Worm (Caenorhabditis elegans): ENCODE measurements around the gene F26F2.7.

F26F2.7 gene

ce11 chrV:20536208-20536607 is 44.6 kb upstream of the F26F2.7 start, which contains the start of gene Y38H6C.15:
Gene Y38H6C.15 (minus strand): TSS chrV:20536308.
- TF ChIP-seq cebp-2 (GFP tag; IDR thresholded peaks at IDR 0.05): no peak
- no peak for TF ChIP-seq F39B2.1 (GFP tag; IDR thresholded peaks at IDR 0.05)
- no peak for TF ChIP-seq zim-3 (tag; optimal IDR thresholded peaks at IDR 0.05)
- no peak for TF ChIP-seq let-607 (tag; optimal IDR thresholded peaks at IDR 0.05)
- no peak for TF ChIP-seq Y56A3A.18 (GFP tag; IDR thresholded peaks at IDR 0.05)
- TF ChIP-seq ztf-18 (tag; optimal IDR thresholded peaks at IDR 0.05): no peak
- TF ChIP-seq dpff-1 (tag; optimal IDR thresholded peaks at IDR 0.05): no peak
- no peak for TF ChIP-seq B0035.1 (tag; optimal IDR thresholded peaks at IDR 0.05)
- TF ChIP-seq dox-1 (GFP tag; IDR thresholded peaks at IDR 0.05): no peak
- TF ChIP-seq bed-1 (GFP tag; IDR thresholded peaks at IDR 0.05): no peak

ce11 chrV:20539055-20539454 is 41.7 kb upstream of the F26F2.7 start, which contains the start of gene Y38H6C.16:
Gene Y38H6C.16 (minus strand): TSS chrV:20539347.
- TF ChIP-seq hmg-1.2 (GFP tag; IDR thresholded peaks at IDR 0.05): peak; percentile 85
- TF ChIP-seq ztf-3 (GFP tag; optimal IDR thresholded peaks at IDR 0.05): no peak

DNA sequence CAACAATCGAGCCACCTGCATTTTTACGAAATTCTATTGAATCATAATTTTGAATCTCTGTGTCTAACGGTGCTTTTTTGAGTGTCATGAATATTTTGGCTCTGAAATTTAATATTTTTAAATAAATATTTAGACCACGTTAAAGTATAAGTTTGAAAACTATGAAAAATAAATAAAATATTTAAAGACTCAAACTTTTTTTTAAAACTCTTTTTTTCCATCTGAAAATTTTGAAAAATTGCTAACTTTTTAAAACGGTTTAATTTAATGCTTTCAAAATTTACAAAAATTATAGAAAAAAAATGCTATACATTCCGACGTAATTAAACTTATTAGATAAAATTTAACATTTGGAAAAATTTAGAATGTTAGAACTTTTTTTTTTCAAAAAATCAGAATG is 36.7 kb upstream of the F26F2.7 start, which contains the start of gene slc-36.3:
Gene slc-36.3, minus strand, starts transcription at position 101 of the 400 bp plus-strand sequence.
- TF ChIP-seq sptf-2 (GFP tag; optimal IDR thresholded peaks at IDR 0.05) (no peak), ztf-28 (GFP tag; IDR thresholded peaks at IDR 0.05) (no peak), hrde-1 (tag; optimal IDR thresholded peaks at IDR 0.05; ENCODE audit: borderline replicate concordance) (no peak), F57C9.4 (tag; optimal IDR thresholded peaks at IDR 0.05) (no peak), ztf-26 (tag; optimal IDR thresholded peaks at IDR 0.05) (no peak), K12H6.12 (tag; optimal IDR thresholded peaks at IDR 0.05) (no peak), ceh-40 (GFP tag; IDR thresholded peaks at IDR 0.05) (no peak), ztf-6 (GFP tag; IDR thresholded peaks at IDR 0.05) (no peak), chd-7 (tag; optimal IDR thresholded peaks at IDR 0.05) (no peak), hmg-1.2 (GFP tag; IDR thresholded peaks at IDR 0.05) (no peak)

DNA sequence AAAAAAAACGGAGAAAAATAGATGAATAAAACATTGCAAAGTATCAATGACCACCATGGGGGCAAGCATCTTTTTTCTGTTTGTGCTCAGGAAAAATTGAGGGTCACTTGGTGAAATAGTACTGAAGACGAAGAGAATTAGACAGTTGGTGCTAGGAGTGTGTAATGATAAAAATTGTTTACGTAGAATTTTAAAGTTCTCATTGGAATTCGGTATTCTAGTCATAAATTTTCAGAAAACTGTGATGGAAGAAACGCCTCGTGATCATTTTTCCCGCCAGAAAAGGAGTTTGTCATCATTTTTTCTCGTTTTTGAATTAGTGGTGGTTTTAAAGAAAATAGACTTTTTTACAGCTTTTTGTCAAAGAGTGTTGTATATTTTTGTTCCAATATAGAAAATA is 36.2 kb upstream of the F26F2.7 start:
- no peak for TF ChIP-seq ets-4 (GFP tag; optimal IDR thresholded peaks at IDR 0.05)
- TF ChIP-seq xnd-1 (tag; optimal IDR thresholded peaks at IDR 0.05): no peak
- TF ChIP-seq hmg-1.2 (GFP tag; IDR thresholded peaks at IDR 0.05): peak; percentile 72
- TF ChIP-seq D2030.7 (GFP tag; IDR thresholded peaks at IDR 0.05): no peak

DNA sequence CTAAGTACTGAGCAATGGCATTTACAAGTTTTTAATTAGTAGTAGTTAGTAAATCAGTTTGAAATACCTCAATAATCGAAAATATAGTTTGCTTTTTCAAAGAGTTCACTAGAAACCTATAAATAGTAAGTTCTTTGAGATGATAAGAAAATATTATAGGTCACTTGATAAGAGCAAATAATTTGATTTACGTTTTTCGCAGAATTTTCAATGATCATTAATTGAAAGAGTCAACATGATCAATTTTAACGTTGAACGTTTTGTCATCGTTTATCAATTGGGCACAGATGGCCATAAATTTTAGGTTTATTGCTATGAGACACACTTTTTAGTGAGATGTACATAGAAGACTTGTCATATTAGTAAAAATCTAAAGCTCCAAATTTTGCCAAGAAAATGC is 35.0 kb upstream of the F26F2.7 start:
- TF ChIP-seq egl-44 (GFP tag; IDR thresholded peaks at IDR 0.05) (no peak), B0336.3 (GFP tag; IDR thresholded peaks at IDR 0.05) (no peak), nhr-179 (tag; optimal IDR thresholded peaks at IDR 0.05) (no peak), snpc-4 (GFP tag; optimal IDR thresholded peaks at IDR 0.05) (no peak), snpc-4 (tag; optimal IDR thresholded peaks at IDR 0.05) (no peak), attf-3 (GFP tag; conservative IDR thresholded peaks at IDR 0.05) (no peak), mes-4 (tag; optimal IDR thresholded peaks at IDR 0.05) (no peak), F23B12.7 (tag; optimal IDR thresholded peaks at IDR 0.05; ENCODE audit: insufficient read depth) (no peak), tlf-1 (GFP tag; optimal IDR thresholded peaks at IDR 0.05) (no peak), nfyb-1 (GFP tag; IDR thresholded peaks at IDR 0.05) (no peak), D2030.7 (GFP tag; IDR thresholded peaks at IDR 0.05) (no peak), let-607 (tag; optimal IDR thresholded peaks at IDR 0.05) (no peak), sdz-38 (tag; optimal IDR thresholded peaks at IDR 0.05) (no peak)

All from whole organism, young adult.